Worm (Caenorhabditis elegans) whole organism, late embryonic: ENCODE data around the gene unk-1.

Experiments used
- C08G9.2 ChIP-seq: sonication (generic microtip); optimal IDR thresholded peaks from 2 replicates; lab custom pipeline; 2016; ENCODE audit warnings: mild to moderate bottlenecking, missing genetic modification characterization, moderate library complexity, missing compliant biosample characterization
- F13H6.1 ChIP-seq: sonication (generic microtip); optimal IDR thresholded peaks from 2 replicates; lab custom pipeline; 2016; ENCODE audit warnings: missing genetic modification characterization, missing compliant biosample characterization
- K02D7.2 ChIP-seq: sonication (generic microtip); optimal IDR thresholded peaks from 2 replicates; lab custom pipeline; 2017; ENCODE audit warnings: mild to moderate bottlenecking, missing genetic modification characterization, missing compliant biosample characterization
- Y22D7AL.16 ChIP-seq: sonication (generic microtip); optimal IDR thresholded peaks from 2 replicates; lab custom pipeline; 2016; ENCODE audit warnings: missing genetic modification characterization, missing compliant biosample characterization
- ama-1 ChIP-seq: fragments of 150-350 bp; optimal IDR thresholded peaks from 2 replicates; lab custom pipeline; 2014
- ceh-14 ChIP-seq: sonication (generic microtip); optimal IDR thresholded peaks from 2 replicates; lab custom pipeline; 2016; ENCODE audit warnings: missing genotype, missing genetic modification characterization, missing compliant biosample characterization
- ceh-18 ChIP-seq: sonication (generic microtip); optimal IDR thresholded peaks from 2 replicates; lab custom pipeline; 2016; ENCODE audit warnings: missing genetic modification characterization, missing compliant biosample characterization
- ceh-2 ChIP-seq: sonication (generic microtip); optimal IDR thresholded peaks from 2 replicates; lab custom pipeline; 2016; ENCODE audit warnings: missing genotype, missing genetic modification characterization, missing compliant biosample characterization
- ceh-22 ChIP-seq: sonication (generic microtip); optimal IDR thresholded peaks from 2 replicates; lab custom pipeline; 2017; ENCODE audit warnings: missing biosample characterization, missing genetic modification characterization
- ceh-30 ChIP-seq: fragments of 150-350 bp; optimal IDR thresholded peaks from 2 replicates; lab custom pipeline; 2014; ENCODE audit warnings: missing biosample characterization, missing genetic modification characterization
- ceh-31 ChIP-seq: sonication (generic microtip); optimal IDR thresholded peaks from 2 replicates; lab custom pipeline; 2016; ENCODE audit warnings: missing genetic modification characterization, missing compliant biosample characterization
- ceh-34 ChIP-seq: sonication (generic microtip); optimal IDR thresholded peaks from 2 replicates; lab custom pipeline; 2016; ENCODE audit warnings: mild to moderate bottlenecking, missing genetic modification characterization, missing compliant biosample characterization
- ceh-45 ChIP-seq: fragments of 200-800 bp; sonication (Bioruptor generic); IDR thresholded peaks from 2 replicates; pipeline ENCODE4 v1.3.6; 2022; ENCODE audit warnings: missing genetic modification reagents, missing genetic modification characterization, missing compliant biosample characterization
- ceh-48 ChIP-seq: sonication (generic microtip); optimal IDR thresholded peaks from 2 replicates; lab custom pipeline; 2016; ENCODE audit warnings: missing genetic modification characterization, inconsistent platforms, missing compliant biosample characterization
- ceh-6 ChIP-seq: fragments of 200-800 bp; sonication (Bioruptor generic); optimal IDR thresholded peaks from 2 replicates; lab custom pipeline; 2018; ENCODE audit warnings: mild to moderate bottlenecking, missing genetic modification characterization, missing compliant biosample characterization
- ceh-9 ChIP-seq: sonication (generic microtip); optimal IDR thresholded peaks from 2 replicates; lab custom pipeline; 2016; ENCODE audit warnings: mild to moderate bottlenecking, missing genetic modification characterization, inconsistent platforms, missing compliant biosample characterization
- che-1 ChIP-seq: sonication (generic microtip); optimal IDR thresholded peaks from 2 replicates; lab custom pipeline; 2016; ENCODE audit warnings: mild to moderate bottlenecking, missing genetic modification characterization, missing compliant biosample characterization
- elt-2 ChIP-seq: sonication (generic microtip); optimal IDR thresholded peaks from 2 replicates; lab custom pipeline; 2016; ENCODE audit warnings: missing genetic modification reagents, missing genetic modification characterization, missing compliant biosample characterization
- eyg-1 ChIP-seq: sonication (generic microtip); optimal IDR thresholded peaks from 2 replicates; lab custom pipeline; 2016; ENCODE audit warnings: missing genotype, missing genetic modification characterization, missing compliant biosample characterization
- fax-1 ChIP-seq: sonication (generic microtip); optimal IDR thresholded peaks from 2 replicates; lab custom pipeline; 2016; ENCODE audit warnings: missing genotype, missing genetic modification characterization, missing compliant biosample characterization
- fkh-10 ChIP-seq: fragments of 150-350 bp; optimal IDR thresholded peaks from 2 replicates; lab custom pipeline; 2014; ENCODE audit warnings: missing biosample characterization, missing genetic modification reagents, missing genetic modification characterization
- fkh-6 ChIP-seq: sonication (generic microtip); optimal IDR thresholded peaks from 2 replicates; lab custom pipeline; 2016; ENCODE audit warnings: missing genetic modification characterization, missing compliant biosample characterization
- gmeb-2 ChIP-seq: sonication (generic microtip); optimal IDR thresholded peaks from 2 replicates; lab custom pipeline; 2016; ENCODE audit warnings: missing genetic modification characterization, inconsistent platforms, missing compliant biosample characterization
- hlh-13 ChIP-seq: fragments of 200-800 bp; sonication (Bioruptor generic); optimal IDR thresholded peaks from 2 replicates; lab custom pipeline; 2018; ENCODE audit warnings: mild to moderate bottlenecking, missing genetic modification characterization, missing compliant biosample characterization
- hlh-15 ChIP-seq: sonication (generic microtip); optimal IDR thresholded peaks from 2 replicates; lab custom pipeline; 2016; ENCODE audit warnings: missing genetic modification characterization, missing compliant biosample characterization
- hlh-30 ChIP-seq: sonication (generic microtip); optimal IDR thresholded peaks from 2 replicates; lab custom pipeline; 2017; ENCODE audit warnings: antibody characterized with exemption, missing genetic modification characterization, missing compliant biosample characterization; ENCODE audit not compliant: insufficient read depth
- hlh-6 ChIP-seq: sonication (generic microtip); optimal IDR thresholded peaks from 2 replicates; lab custom pipeline; 2016; ENCODE audit warnings: missing genotype, missing genetic modification characterization, missing compliant biosample characterization
- hlh-8 ChIP-seq: sonication (generic microtip); optimal IDR thresholded peaks from 2 replicates; lab custom pipeline; 2016; ENCODE audit warnings: missing genotype, missing genetic modification characterization, missing compliant biosample characterization
- nfya-1 ChIP-seq: sonication (generic microtip); optimal IDR thresholded peaks from 2 replicates; lab custom pipeline; 2017; ENCODE audit warnings: missing genetic modification characterization, mild to moderate bottlenecking, missing compliant biosample characterization, antibody characterized with exemption, moderate library complexity
- nhr-232 ChIP-seq: sonication (generic microtip); optimal IDR thresholded peaks from 2 replicates; lab custom pipeline; 2016; ENCODE audit warnings: missing genetic modification characterization, missing compliant biosample characterization
- npax-4 ChIP-seq: sonication (generic microtip); optimal IDR thresholded peaks from 2 replicates; lab custom pipeline; 2016; ENCODE audit warnings: missing genetic modification characterization, missing compliant biosample characterization
- pat-9 ChIP-seq: fragments of 200-800 bp; sonication (Bioruptor generic); optimal IDR thresholded peaks from 2 replicates; lab custom pipeline; 2018; ENCODE audit warnings: mild to moderate bottlenecking, missing genetic modification characterization, moderate library complexity, missing compliant biosample characterization
- pax-1 ChIP-seq: fragments of 150-350 bp; optimal IDR thresholded peaks from 2 replicates; lab custom pipeline; 2014; ENCODE audit warnings: missing biosample characterization, missing genetic modification characterization
- pha-4 ChIP-seq: fragments of 150-350 bp; optimal IDR thresholded peaks from 2 replicates; lab custom pipeline; 2018; ENCODE audit warnings: missing biosample characterization, missing genetic modification reagents, missing genetic modification characterization
- ref-2 ChIP-seq: sonication (generic microtip); optimal IDR thresholded peaks from 2 replicates; lab custom pipeline; 2016; ENCODE audit warnings: missing genetic modification characterization, missing compliant biosample characterization
- rnt-1 ChIP-seq: sonication (generic microtip); optimal IDR thresholded peaks from 2 replicates; lab custom pipeline; 2016; ENCODE audit warnings: missing genetic modification characterization, missing compliant biosample characterization
- sdc-2 ChIP-seq: sonication (generic microtip); optimal IDR thresholded peaks from 2 replicates; lab custom pipeline; 2016; ENCODE audit warnings: missing genotype, missing genetic modification characterization, missing compliant biosample characterization
- sox-2 ChIP-seq: fragments of 200-800 bp; sonication (Bioruptor generic); IDR thresholded peaks from 2 replicates; pipeline ENCODE4 v1.3.6; 2022; ENCODE audit warnings: missing genetic modification reagents, missing genetic modification characterization, missing compliant biosample characterization
- sox-4 ChIP-seq: sonication (generic microtip); optimal IDR thresholded peaks from 2 replicates; lab custom pipeline; 2017; ENCODE audit warnings: mild to moderate bottlenecking, missing genetic modification characterization, inconsistent platforms, missing compliant biosample characterization
- syd-9 ChIP-seq: sonication (generic microtip); optimal IDR thresholded peaks from 2 replicates; lab custom pipeline; 2016; ENCODE audit warnings: mild to moderate bottlenecking, missing genetic modification characterization, moderate library complexity, missing compliant biosample characterization
- tbx-2 ChIP-seq: sonication (generic microtip); optimal IDR thresholded peaks from 2 replicates; lab custom pipeline; 2016; ENCODE audit warnings: missing genetic modification characterization, missing compliant biosample characterization
- tbx-7 ChIP-seq: sonication (generic microtip); optimal IDR thresholded peaks from 2 replicates; lab custom pipeline; 2016; ENCODE audit warnings: missing genotype, missing genetic modification characterization, missing compliant biosample characterization
- unc-3 ChIP-seq, 2 experiments: fragments of 200-800 bp in 1 of 2; sonication (Bioruptor generic) in 1 of 2; sonication (generic microtip) in 1 of 2; conservative IDR thresholded peaks in 1 of 2; optimal IDR thresholded peaks in 1 of 2; 2 replicates each; pipeline versions ENCODE4 v1.3.6 to Lab custom; 2016 to 2022; ENCODE audit warnings: missing compliant biosample characterization in 2 of 2, missing genetic modification characterization in 2 of 2, missing genetic modification reagents in 1 of 2
- unc-42 ChIP-seq: sonication (generic microtip); optimal IDR thresholded peaks from 2 replicates; lab custom pipeline; 2016; ENCODE audit warnings: missing genotype, missing genetic modification characterization, missing compliant biosample characterization
- unc-55 ChIP-seq: sonication (generic microtip); optimal IDR thresholded peaks from 2 replicates; lab custom pipeline; 2017; ENCODE audit warnings: missing biosample characterization, missing genetic modification reagents, missing genetic modification characterization
- unc-86 ChIP-seq: sonication (generic microtip); optimal IDR thresholded peaks from 2 replicates; lab custom pipeline; 2016; ENCODE audit warnings: missing genetic modification characterization, missing compliant biosample characterization

The unk-1 gene

ce11 chrX:8027509-8027908 lies 12.7 kb downstream of the unk-1 start:
- TF ChIP-seq pat-9 (tag; lab: Kevin White, UChicago) (no peak), syd-9 (no peak), eyg-1 (tag; lab: Kevin White, UChicago) (no peak), gmeb-2 (no peak), fax-1 (tag; lab: Kevin White, UChicago) (no peak), ceh-14 (tag; lab: Kevin White, UChicago) (no peak), hlh-8 (no peak), ceh-6 (GFP tag; lab: Kevin White, UChicago) (no peak), hlh-15 (tag; lab: Kevin White, UChicago) (no peak), ref-2 (tag; lab: Kevin White, UChicago) (no peak), ceh-45 (GFP tag; lab: Robert Waterston, UW) (no peak), ceh-30 (tag; lab: Kevin White, UChicago) (no peak)

- TF ChIP-seq tbx-2 (peak; percentile 16), nfya-1 (tag; lab: Kevin White, UChicago) (peak; percentile 42), F13H6.1 (tag; lab: Kevin White, UChicago) (peak; percentile 26), ceh-34 (peak; percentile 31), rnt-1 (no peak), ceh-31 (peak; percentile 46), fax-1 (tag; lab: Kevin White, UChicago) (no peak), hlh-30 (tag; lab: Kevin White, UChicago) (peak; percentile 63), ceh-18 (tag; lab: Kevin White, UChicago) (peak; percentile 35), fkh-6 (tag; lab: Kevin White, UChicago) (no peak), sdc-2 (peak; percentile 66), sox-4 (no peak), ceh-48 (peak; percentile 35), ref-2 (tag; lab: Kevin White, UChicago) (peak; percentile 43), hlh-8 (no peak)
- TF ChIP-seq, all 69 proteins: peak for 10
Measured at ce11 chrX:8029080-8029479, 14.3 kb downstream of the unk-1 start, which contains the start of gene C34D10.1. C34D10.1 (plus strand) TSS chrX:8029479.

ce11 chrX:8030032-8030431 lies 15.2 kb downstream of the unk-1 start:
- TF ChIP-seq C08G9.2 (tag; lab: Kevin White, UChicago) (no peak), hlh-6 (tag; lab: Kevin White, UChicago) (no peak), ceh-30 (tag; lab: Kevin White, UChicago) (no peak), gmeb-2 (no peak), eyg-1 (tag; lab: Kevin White, UChicago) (no peak), pat-9 (tag; lab: Kevin White, UChicago) (no peak), npax-4 (no peak), K02D7.2 (no peak), ceh-22 (tag; lab: Kevin White, UChicago) (no peak), unc-3 (GFP tag; conservative IDR thresholded peaks at IDR 0.05; lab: Robert Waterston, UW) (no peak), unc-3 (tag; optimal IDR thresholded peaks at IDR 0.05; lab: Kevin White, UChicago) (no peak), nfya-1 (tag; lab: Kevin White, UChicago) (no peak), unc-55 (no peak)

DNA sequence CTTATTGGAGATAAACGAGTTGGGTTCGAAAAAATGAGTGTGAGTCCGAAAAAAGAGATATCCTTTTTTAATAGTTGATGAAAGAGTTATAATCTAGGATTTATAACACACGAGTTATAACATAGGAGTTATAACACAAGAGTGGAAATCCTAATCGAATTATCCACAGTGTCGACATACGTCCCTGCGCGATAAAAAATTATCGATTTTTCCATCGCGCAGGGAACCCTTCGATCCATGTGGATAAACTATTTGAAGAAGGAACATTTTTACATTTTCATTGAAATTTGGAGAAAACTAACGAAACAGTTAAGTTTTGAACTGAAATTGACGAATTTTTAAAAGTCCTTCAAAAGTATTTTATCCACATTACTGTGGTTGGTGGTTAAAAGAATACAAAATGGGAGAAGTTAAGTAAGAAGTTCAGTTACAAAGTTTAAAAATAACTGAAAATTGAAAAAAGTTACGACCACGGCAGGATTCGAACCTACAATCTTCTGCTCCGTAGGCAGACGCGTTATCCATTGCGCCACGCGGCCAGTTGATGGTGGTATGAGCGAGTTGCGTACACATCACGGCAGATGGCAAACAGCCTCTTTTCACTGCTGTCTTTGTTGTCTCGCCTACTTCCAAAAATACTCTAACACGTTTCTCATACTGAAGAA lies 21.6 kb downstream of the unk-1 start:
- TF ChIP-seq sox-4 (no peak), sox-2 (GFP tag; lab: Robert Waterston, UW) (no peak), ceh-9 (tag; lab: Kevin White, UChicago) (no peak), unc-42 (peak; percentile 95), ceh-22 (tag; lab: Kevin White, UChicago) (peak; percentile 44), nhr-232 (tag; lab: Kevin White, UChicago) (peak; percentile 2), unc-86 (tag; lab: Kevin White, UChicago) (peak; percentile 71), pha-4 (tag; lab: Kevin White, UChicago) (no peak), unc-55 (peak; percentile 85), che-1 (no peak), ceh-2 (tag; lab: Kevin White, UChicago) (peak; percentile 57), hlh-13 (GFP tag; lab: Kevin White, UChicago) (peak; percentile 38), pat-9 (tag; lab: Kevin White, UChicago) (peak; percentile 22), nfya-1 (tag; lab: Kevin White, UChicago) (peak; percentile 94), ama-1 (lab: Kevin White, UChicago) (no peak), npax-4 (no peak), ceh-6 (GFP tag; lab: Kevin White, UChicago) (peak; percentile 10), elt-2 (tag; lab: Kevin White, UChicago) (peak; percentile 28), pax-1 (peak; percentile 69), sdc-2 (peak; percentile 99), Y22D7AL.16 (no peak), fkh-10 (GFP tag; lab: Kevin White, UChicago) (peak; percentile 66), gmeb-2 (no peak), tbx-7 (tag; lab: Kevin White, UChicago) (peak; percentile 17)
